Fruit fly (Drosophila melanogaster): ENCODE results near the gene Ucp4B.

Gene Ucp4B

dm6 chr2L:5980862-5981432, 11.3 kb downstream of the Ucp4B start, which contains the start of gene chic (continued):
- TF ChIP-seq CG2116 (GFP tag; optimal IDR thresholded peaks at IDR 0.05) = peak; percentile 16
- TF ChIP-seq jing (GFP tag; optimal IDR thresholded peaks at IDR 0.05) = no peak
- peak; percentile 63 for TF ChIP-seq CG15514 (GFP tag; optimal IDR thresholded peaks at IDR 0.05)
- no peak for TF ChIP-seq D19A (tag; optimal IDR thresholded peaks at IDR 0.05)
- no peak for TF ChIP-seq Vsx1 (GFP tag; optimal IDR thresholded peaks at IDR 0.05)
- peak; percentile 2 for TF ChIP-seq repo (GFP tag; optimal IDR thresholded peaks at IDR 0.05)
- TF ChIP-seq CG32772 (GFP tag; IDR thresholded peaks at IDR 0.05) = no peak
- no peak for TF ChIP-seq pb (GFP tag; optimal IDR thresholded peaks at IDR 0.05)
- no peak for TF ChIP-seq CG4424 (GFP tag; optimal IDR thresholded peaks at IDR 0.05)
- peak; percentile 79 for TF ChIP-seq CG30020 (tag; optimal IDR thresholded peaks at IDR 0.05)
- no peak for TF ChIP-seq aop (GFP tag; IDR thresholded peaks at IDR 0.05)
- TF ChIP-seq Fer1 (GFP tag; optimal IDR thresholded peaks at IDR 0.05) = peak; percentile 22
- peak; percentile 3 for TF ChIP-seq ERR (GFP tag; optimal IDR thresholded peaks at IDR 0.05)
- TF ChIP-seq nom (GFP tag; optimal IDR thresholded peaks at IDR 0.05) = peak; percentile 50
- TF ChIP-seq mam (GFP tag; optimal IDR thresholded peaks at IDR 0.05) = peak; percentile 21
- TF ChIP-seq crc (GFP tag; optimal IDR thresholded peaks at IDR 0.05) = peak; percentile 6
- TF ChIP-seq CG12942 (GFP tag; optimal IDR thresholded peaks at IDR 0.05) = no peak
- TF ChIP-seq Meics (GFP tag; optimal IDR thresholded peaks at IDR 0.05) = peak; percentile 32
- peak; percentile 21 for TF ChIP-seq CG17829 (tag; optimal IDR thresholded peaks at IDR 0.05)
- peak; percentile 36 for TF ChIP-seq Camta (GFP tag; optimal IDR thresholded peaks at IDR 0.05)
- TF ChIP-seq Sin3A (optimal IDR thresholded peaks at IDR 0.05) = no peak
- TF ChIP-seq CG4360 (GFP tag; IDR thresholded peaks at IDR 0.05) = no peak
- TF ChIP-seq HLHmδ (GFP tag; optimal IDR thresholded peaks at IDR 0.05) = peak; percentile 67
- TF ChIP-seq zen2 (GFP tag; IDR thresholded peaks at IDR 0.05; ENCODE audit: partially characterized antibody) = no peak
- no peak for TF ChIP-seq slou (GFP tag; optimal IDR thresholded peaks at IDR 0.05)
- peak; percentile 17 for TF ChIP-seq lilli (GFP tag; optimal IDR thresholded peaks at IDR 0.05)
- peak; percentile 0 for TF ChIP-seq fu2 (GFP tag; optimal IDR thresholded peaks at IDR 0.05)
- no peak for TF ChIP-seq Xbp1 (GFP tag; optimal IDR thresholded peaks at IDR 0.05)
- TF ChIP-seq Ets65A (GFP tag) = peak; percentile 94
- peak; percentile 1 for TF ChIP-seq CG4707 (GFP tag; optimal IDR thresholded peaks at IDR 0.05)
- TF ChIP-seq CG11398 (GFP tag; optimal IDR thresholded peaks at IDR 0.05) = peak; percentile 7
- TF ChIP-seq CG9876 (GFP tag; optimal IDR thresholded peaks at IDR 0.05) = no peak
- TF ChIP-seq CG6272 (GFP tag; IDR thresholded peaks at IDR 0.05) = 0 out of 2 replicates have a peak, but pooled peaks have one; percentile 10
- TF ChIP-seq CG1647 (GFP tag; optimal IDR thresholded peaks at IDR 0.05) = peak; percentile 38
- no peak for TF ChIP-seq unpg (GFP tag; optimal IDR thresholded peaks at IDR 0.05)
- no peak for TF ChIP-seq Trl (optimal IDR thresholded peaks at IDR 0.05)
- TF ChIP-seq Trl (GFP tag; optimal IDR thresholded peaks at IDR 0.05) = peak; percentile 31
- TF ChIP-seq trem (tag; optimal IDR thresholded peaks at IDR 0.05) = peak; percentile 41
- TF ChIP-seq gce (GFP tag; IDR thresholded peaks at IDR 0.05) = no peak

DNA sequence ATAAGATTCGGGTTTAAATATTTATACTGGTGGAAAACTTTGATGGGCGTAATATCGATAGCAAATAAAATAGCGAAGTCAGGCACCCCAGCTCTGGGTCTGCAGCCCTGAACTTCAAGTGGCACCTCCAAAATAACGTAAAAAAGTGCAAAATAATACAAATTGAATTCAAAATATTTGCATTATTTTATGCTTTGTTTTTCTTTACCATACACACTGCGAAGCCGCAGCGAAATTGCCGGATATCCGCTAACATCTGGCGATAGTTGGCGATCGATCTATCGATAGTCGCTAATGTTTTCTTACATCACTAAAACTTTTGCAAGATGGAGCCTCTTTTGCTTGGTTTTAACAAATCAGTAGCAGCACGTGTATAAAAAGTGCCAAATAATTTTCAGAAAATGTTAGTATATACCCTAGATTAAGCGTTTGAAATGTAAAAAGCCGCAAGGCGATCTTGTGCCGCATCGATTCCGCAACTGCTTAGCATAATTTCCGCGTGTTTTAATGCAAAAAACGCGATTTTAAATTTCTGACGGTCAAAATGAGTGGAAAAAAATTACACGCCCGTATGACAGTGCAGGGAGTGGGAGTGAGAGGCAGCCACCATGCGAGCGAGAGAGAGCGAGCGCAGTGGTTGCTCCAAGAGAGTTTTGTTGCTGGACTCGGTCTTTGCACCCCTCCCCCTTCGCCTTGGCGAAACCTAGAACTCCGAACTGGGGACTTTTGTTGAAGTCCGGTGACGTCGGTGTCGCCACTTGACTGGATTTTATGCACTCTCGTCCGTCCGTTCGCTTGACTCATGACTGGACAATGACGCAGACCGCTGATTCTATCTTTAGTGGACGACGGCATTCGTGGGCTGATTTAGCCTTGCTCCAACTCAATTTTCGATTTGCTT, 12.0 kb downstream of the Ucp4B start, which contains the start of gene eIF4A:
eIF4A (plus strand) TSS at position 332 of the 901 bp plus-strand sequence.
- no peak for TF ChIP-seq emc (GFP tag; optimal IDR thresholded peaks at IDR 0.05)
- TF ChIP-seq CG3995 (GFP tag; optimal IDR thresholded peaks at IDR 0.05) = no peak
- peak; percentile 66 for TF ChIP-seq CG30020 (tag; optimal IDR thresholded peaks at IDR 0.05)
- TF ChIP-seq shn (GFP tag; optimal IDR thresholded peaks at IDR 0.05) = no peak
- peak; percentile 67 for TF ChIP-seq nom (GFP tag; optimal IDR thresholded peaks at IDR 0.05)
- TF ChIP-seq CG3838 (GFP tag; optimal IDR thresholded peaks at IDR 0.05) = no peak
- TF ChIP-seq NK7.1 (GFP tag; optimal IDR thresholded peaks at IDR 0.05) = no peak
- TF ChIP-seq CG18599 (GFP tag; optimal IDR thresholded peaks at IDR 0.05) = peak; percentile 11
- peak; percentile 11 for TF ChIP-seq Spps (tag; optimal IDR thresholded peaks at IDR 0.05)
- TF ChIP-seq CG18619 (GFP tag; optimal IDR thresholded peaks at IDR 0.05) = peak; percentile 47
- TF ChIP-seq Taf1 (GFP tag; IDR thresholded peaks at IDR 0.05) = no peak
- TF ChIP-seq Pdp1 (GFP tag; optimal IDR thresholded peaks at IDR 0.05) = peak in 1 of 2 experiments; percentile 40
- TF ChIP-seq CG3407 (GFP tag; optimal IDR thresholded peaks at IDR 0.05) = no peak
- TF ChIP-seq CG12219 (GFP tag; optimal IDR thresholded peaks at IDR 0.05) = peak; percentile 17

All from whole organism, embryonic.